Worm (Caenorhabditis elegans): Measurements from ENCODE around the gene gbf-1.

gbf-1 gene

ce11 chrIII:11746718-11747117 is 26.8 kb downstream of the gbf-1 start, which contains the start of gene mrt-2:
Gene mrt-2 (plus strand): TSS chrIII:11746766.
- TF ChIP-seq tbx-7 (tag; optimal IDR thresholded peaks at IDR 0.05) (peak; percentile 86), ceh-31 (tag; optimal IDR thresholded peaks at IDR 0.05) (peak; percentile 96), ztf-16 (tag; optimal IDR thresholded peaks at IDR 0.05) (peak; percentile 40), ceh-22 (tag; optimal IDR thresholded peaks at IDR 0.05) (no peak), unc-55 (GFP tag; optimal IDR thresholded peaks at IDR 0.05) (peak; percentile 6), fax-1 (tag; optimal IDR thresholded peaks at IDR 0.05) (peak; percentile 49), fkh-6 (tag; optimal IDR thresholded peaks at IDR 0.05) (peak; percentile 11), ceh-2 (tag; optimal IDR thresholded peaks at IDR 0.05) (peak; percentile 92), nfya-1 (tag; optimal IDR thresholded peaks at IDR 0.05) (peak; percentile 15), sox-4 (tag; optimal IDR thresholded peaks at IDR 0.05) (no peak), elt-4 (tag; optimal IDR thresholded peaks at IDR 0.05) (no peak), Y22D7AL.16 (tag; optimal IDR thresholded peaks at IDR 0.05) (no peak), pag-3 (tag; optimal IDR thresholded peaks at IDR 0.05; ENCODE audit: borderline replicate concordance) (no peak), ceh-18 (tag; optimal IDR thresholded peaks at IDR 0.05) (peak; percentile 29), zip-5 (tag; optimal IDR thresholded peaks at IDR 0.05) (peak; percentile 80), F13H6.1 (tag; optimal IDR thresholded peaks at IDR 0.05) (peak; percentile 46), ceh-34 (tag; optimal IDR thresholded peaks at IDR 0.05) (peak; percentile 36), ama-1 (optimal IDR thresholded peaks at IDR 0.05) (no peak), mec-3 (tag; optimal IDR thresholded peaks at IDR 0.05; ENCODE audit: borderline replicate concordance) (peak; percentile 74), ceh-30 (tag; optimal IDR thresholded peaks at IDR 0.05) (no peak), T23F11.4 (GFP tag; optimal IDR thresholded peaks at IDR 0.05) (no peak), elt-2 (tag; optimal IDR thresholded peaks at IDR 0.05) (peak; percentile 55), eyg-1 (tag; optimal IDR thresholded peaks at IDR 0.05) (peak; percentile 26), ceh-48 (tag; optimal IDR thresholded peaks at IDR 0.05) (no peak), pha-2 (tag; optimal IDR thresholded peaks at IDR 0.05) (no peak), hlh-8 (tag; optimal IDR thresholded peaks at IDR 0.05) (peak; percentile 77), ceh-45 (GFP tag; IDR thresholded peaks at IDR 0.05) (no peak), pqm-1 (tag; optimal IDR thresholded peaks at IDR 0.05) (peak; percentile 43), unc-3 (GFP tag; conservative IDR thresholded peaks at IDR 0.05) (no peak), unc-3 (tag; optimal IDR thresholded peaks at IDR 0.05) (no peak), ref-2 (tag; optimal IDR thresholded peaks at IDR 0.05) (peak; percentile 83), tbx-2 (tag; optimal IDR thresholded peaks at IDR 0.05) (peak; percentile 90), gmeb-2 (tag; optimal IDR thresholded peaks at IDR 0.05) (peak; percentile 23), pat-9 (tag; optimal IDR thresholded peaks at IDR 0.05) (no peak), hlh-15 (tag; optimal IDR thresholded peaks at IDR 0.05) (no peak), C08G9.2 (tag; optimal IDR thresholded peaks at IDR 0.05) (peak; percentile 95), hlh-30 (tag; optimal IDR thresholded peaks at IDR 0.05; ENCODE audit: insufficient read depth) (no peak), unc-42 (tag; optimal IDR thresholded peaks at IDR 0.05) (peak; percentile 71), ets-4 (tag; optimal IDR thresholded peaks at IDR 0.05) (peak; percentile 96), rnt-1 (tag; optimal IDR thresholded peaks at IDR 0.05) (peak; percentile 66), ceh-14 (tag; optimal IDR thresholded peaks at IDR 0.05) (peak; percentile 71)

- TF ChIP-seq hlh-8 (tag; optimal IDR thresholded peaks at IDR 0.05) (no peak), ceh-2 (tag; optimal IDR thresholded peaks at IDR 0.05) (no peak), che-1 (tag; optimal IDR thresholded peaks at IDR 0.05) (no peak), unc-86 (tag; optimal IDR thresholded peaks at IDR 0.05) (no peak), madf-2 (tag; optimal IDR thresholded peaks at IDR 0.05) (no peak), ets-4 (tag; optimal IDR thresholded peaks at IDR 0.05) (no peak), sox-2 (GFP tag; IDR thresholded peaks at IDR 0.05) (no peak), pqm-1 (tag; optimal IDR thresholded peaks at IDR 0.05) (no peak)
These were observed 31.3 kb downstream of the gbf-1 start for ce11 chrIII:11742191-11742590.
